Fruit fly (Drosophila melanogaster) whole organism, adult: Measurements from ENCODE around the gene IFT46.

Experiments used
- CG11617 ChIP-seq: fragments of 200-800 bp; sonication (Bioruptor generic); optimal IDR thresholded peaks from 2 replicates; lab custom pipeline; 2017; ENCODE audit warnings: mild to moderate bottlenecking, missing biosample characterization, missing genetic modification reagents, missing genetic modification characterization
- CG12768 ChIP-seq: fragments of 200-800 bp; sonication (Bioruptor generic); optimal IDR thresholded peaks from 2 replicates; lab custom pipeline; 2017; ENCODE audit warnings: missing biosample characterization, missing genetic modification characterization, mild to moderate bottlenecking, moderate library complexity, missing genetic modification reagents
- CG14711 ChIP-seq: fragments of 200-800 bp; sonication (Bioruptor generic); optimal IDR thresholded peaks from 2 replicates; lab custom pipeline; 2018; ENCODE audit warnings: missing biosample characterization, mild to moderate bottlenecking, missing genetic modification characterization, moderate library complexity
- CG1620 ChIP-seq: fragments of 200-800 bp; sonication (Bioruptor generic); optimal IDR thresholded peaks from 2 replicates; lab custom pipeline; 2016; ENCODE audit warnings: missing biosample characterization, missing genetic modification characterization
- CG33017 ChIP-seq: fragments of 200-800 bp; sonication (Bioruptor generic); optimal IDR thresholded peaks from 2 replicates; lab custom pipeline; 2018; ENCODE audit warnings: missing biosample characterization, mild to moderate bottlenecking, missing genetic modification characterization, moderate library complexity
- CG5204 ChIP-seq: fragments of 200-800 bp; sonication (Bioruptor generic); optimal IDR thresholded peaks from 2 replicates; lab custom pipeline; 2016; ENCODE audit warnings: missing biosample characterization, missing genetic modification characterization
- CG7045 ChIP-seq: fragments of 200-800 bp; sonication (Bioruptor generic); optimal IDR thresholded peaks from 2 replicates; lab custom pipeline; 2017; ENCODE audit warnings: missing biosample characterization, mild to moderate bottlenecking, missing genetic modification characterization
- CG7101 ChIP-seq: fragments of 200-800 bp; sonication (Bioruptor generic); optimal IDR thresholded peaks from 2 replicates; lab custom pipeline; 2018; ENCODE audit warnings: missing biosample characterization, mild to moderate bottlenecking, missing genetic modification characterization, moderate library complexity
- Clk ChIP-seq: fragments of 200-800 bp; sonication (Bioruptor generic); optimal IDR thresholded peaks from 2 replicates; lab custom pipeline; 2017; ENCODE audit warnings: missing biosample characterization, missing genetic modification characterization
- Crg-1 ChIP-seq: fragments of 200-800 bp; sonication (Bioruptor generic); optimal IDR thresholded peaks from 2 replicates; lab custom pipeline; 2016; ENCODE audit warnings: missing biosample characterization, missing genetic modification characterization
- Hr96 ChIP-seq: fragments of 200-800 bp; sonication (Bioruptor generic); optimal IDR thresholded peaks from 2 replicates; lab custom pipeline; 2016; ENCODE audit warnings: missing biosample characterization, missing genetic modification characterization
- Mnt ChIP-seq: fragments of 200-800 bp; sonication (Bioruptor generic); optimal IDR thresholded peaks from 2 replicates; lab custom pipeline; 2016; ENCODE audit warnings: missing biosample characterization, mild to moderate bottlenecking, missing genetic modification characterization
- bab1 ChIP-seq: fragments of 200-800 bp; sonication (Bioruptor generic); optimal IDR thresholded peaks from 3 replicates; lab custom pipeline; 2019; ENCODE audit warnings: missing biosample characterization, mild to moderate bottlenecking, missing genetic modification characterization, moderate library complexity
- cic ChIP-seq: fragments of 200-800 bp; sonication (Bioruptor generic); optimal IDR thresholded peaks from 2 replicates; lab custom pipeline; 2017; ENCODE audit warnings: missing biosample characterization, mild to moderate bottlenecking, missing genetic modification characterization, moderate library complexity
- cnc ChIP-seq, 2 experiments: fragments of >200 bp; optimal IDR thresholded peaks; 2 replicates each; lab custom pipeline; 2017
- kay ChIP-seq: fragments of 200-800 bp; sonication (Bioruptor generic); peaks from one replicate; lab custom pipeline; 2016; ENCODE audit warnings: missing biosample characterization, missing genetic modification characterization, borderline replicate concordance
- ovo ChIP-seq: fragments of 200-800 bp; sonication (Bioruptor generic); optimal IDR thresholded peaks from 2 replicates; lab custom pipeline; 2016; ENCODE audit warnings: missing biosample characterization, missing genetic modification characterization
- pad ChIP-seq: fragments of 200-800 bp; sonication (Bioruptor generic); optimal IDR thresholded peaks from 3 replicates; lab custom pipeline; 2017; ENCODE audit warnings: missing biosample characterization, missing genetic modification characterization, mild to moderate bottlenecking, moderate library complexity, missing genetic modification reagents
- tj ChIP-seq: fragments of 200-800 bp; sonication (Bioruptor generic); optimal IDR thresholded peaks from 3 replicates; lab custom pipeline; 2017; ENCODE audit warnings: missing biosample characterization, mild to moderate bottlenecking, missing genetic modification characterization, moderate library complexity
- toe ChIP-seq: fragments of 200-800 bp; sonication (Bioruptor generic); optimal IDR thresholded peaks from 2 replicates; lab custom pipeline; 2016; ENCODE audit warnings: missing biosample characterization, missing genetic modification characterization

Gene IFT46

DNA sequence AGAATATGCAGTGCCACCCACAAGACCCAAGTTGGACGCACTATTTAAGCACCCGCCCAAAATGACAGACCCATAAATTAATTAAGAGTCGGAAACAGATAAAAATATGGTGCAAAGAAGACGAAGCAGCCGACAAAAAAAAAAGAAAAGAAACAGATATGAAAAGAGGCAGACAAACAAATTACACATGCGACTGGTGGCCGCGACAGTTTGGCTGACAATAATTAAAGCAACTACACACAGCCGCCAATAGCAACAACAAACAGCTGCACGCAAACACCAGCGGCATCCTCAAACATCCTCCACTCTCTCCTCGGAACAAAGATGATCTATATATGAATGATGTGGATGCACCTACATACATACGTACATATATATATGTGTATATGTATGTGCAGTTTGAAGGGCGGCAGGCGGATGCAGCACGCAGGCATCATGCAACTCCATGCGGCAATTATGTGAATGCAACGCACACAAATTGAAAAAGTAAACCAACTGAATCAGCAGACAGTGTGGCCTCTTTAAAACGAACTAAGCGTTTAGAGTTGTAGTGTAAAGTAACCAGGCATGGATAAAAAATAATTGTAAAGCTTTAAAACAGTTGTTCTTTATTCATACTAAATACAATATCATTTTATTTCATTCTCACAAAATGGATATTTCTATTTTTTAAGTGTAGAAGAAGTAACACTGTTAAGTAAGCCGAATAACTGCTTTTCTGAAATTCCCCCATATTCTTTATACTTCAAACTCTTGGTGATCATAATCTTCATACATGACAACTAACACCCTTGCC lies 32.1 kb upstream of the IFT46 start:
- no peak for TF ChIP-seq cic (GFP tag; lab: Kevin White, UChicago)
- peak; percentile 20 for TF ChIP-seq kay
- no peak for TF ChIP-seq CG33017
- TF ChIP-seq Hr96: no peak
- no peak for TF ChIP-seq CG14711 (tag; lab: Kevin White, UChicago)

DNA sequence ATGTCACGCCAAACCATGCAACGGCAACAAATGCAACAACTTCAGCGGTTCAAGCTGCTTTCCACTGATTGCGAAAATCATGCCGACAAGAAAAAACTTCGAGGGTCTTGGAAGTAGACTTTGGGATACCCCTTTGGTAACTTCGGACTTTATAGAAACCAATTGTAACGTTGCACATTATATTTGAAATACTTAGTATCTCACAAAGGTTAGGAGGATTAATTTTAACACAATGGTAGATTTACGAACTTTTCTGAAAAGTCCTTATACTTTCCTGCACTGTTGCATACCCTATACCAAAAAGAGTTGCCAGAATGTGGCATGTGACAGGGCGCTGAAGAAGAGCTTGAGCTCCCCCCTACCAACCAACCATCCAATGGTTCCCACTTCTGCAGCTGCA lies 29.6 kb upstream of the IFT46 start:
- TF ChIP-seq Crg-1: no peak
- TF ChIP-seq CG12768 (GFP tag; lab: Kevin White, UChicago): no peak
- no peak for TF ChIP-seq pad (GFP tag; lab: Kevin White, UChicago)
- TF ChIP-seq CG7101 (tag; lab: Kevin White, UChicago): no peak
- TF ChIP-seq Clk: no peak
- TF ChIP-seq bab1 (GFP tag; lab: Kevin White, UChicago): no peak
- no peak for TF ChIP-seq Mnt
- no peak for TF ChIP-seq CG5204 (GFP tag; lab: Kevin White, UChicago)
- no peak for TF ChIP-seq CG11617 (GFP tag; lab: Kevin White, UChicago)

DNA sequence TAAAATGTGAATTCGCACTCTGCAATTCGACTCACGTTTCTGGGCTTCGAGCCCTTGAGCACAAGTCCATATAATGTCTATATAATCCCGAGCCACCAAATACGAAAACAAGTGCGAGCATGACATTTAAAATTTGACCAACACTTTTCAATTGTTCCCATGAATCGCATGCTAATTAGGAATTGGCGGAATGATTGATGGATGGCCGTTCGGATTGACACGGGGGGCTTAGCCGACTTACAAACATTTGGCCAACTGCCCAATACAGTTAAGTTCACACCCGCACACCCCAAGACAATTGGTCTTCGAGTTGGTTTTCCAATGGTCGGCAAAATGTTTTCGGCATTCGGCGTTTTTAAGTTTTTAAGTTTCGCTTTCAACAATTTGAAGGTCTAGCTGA lies 25.2 kb upstream of the IFT46 start:
- TF ChIP-seq tj: peak; percentile 6
- no peak for TF ChIP-seq Crg-1
- no peak for TF ChIP-seq CG33017
- no peak for TF ChIP-seq CG7045

DNA sequence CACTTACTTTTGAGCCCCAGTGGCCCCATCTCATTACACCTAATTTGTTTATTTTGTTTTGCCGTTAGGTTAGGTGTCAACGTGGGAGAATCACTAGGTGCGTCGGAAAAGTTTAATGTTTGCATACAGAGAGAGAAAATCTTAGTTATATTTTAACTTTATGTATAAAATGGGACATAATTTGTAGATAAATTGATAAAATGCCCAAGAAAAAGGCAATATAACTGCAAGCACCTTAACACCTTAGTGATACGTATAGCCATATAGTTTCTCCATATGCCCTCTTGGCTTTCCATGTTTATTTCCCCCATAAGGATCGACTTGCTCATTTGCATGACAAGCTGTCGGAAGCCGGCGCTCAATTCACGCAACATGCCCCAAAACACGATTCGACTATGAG lies 23.0 kb upstream of the IFT46 start:
- TF ChIP-seq kay (no peak), toe (GFP tag; lab: Kevin White, UChicago) (no peak), CG5204 (GFP tag; lab: Kevin White, UChicago) (no peak), pad (GFP tag; lab: Kevin White, UChicago) (no peak), ovo (GFP tag; lab: Kevin White, UChicago) (no peak), cic (GFP tag; lab: Kevin White, UChicago) (no peak), tj (no peak), CG7045 (no peak), cnc (optimal IDR thresholded peaks at IDR 0.05; lab: Kevin White, UChicago) (no peak), bab1 (GFP tag; lab: Kevin White, UChicago) (no peak), Hr96 (no peak), CG11617 (GFP tag; lab: Kevin White, UChicago) (no peak)

DNA sequence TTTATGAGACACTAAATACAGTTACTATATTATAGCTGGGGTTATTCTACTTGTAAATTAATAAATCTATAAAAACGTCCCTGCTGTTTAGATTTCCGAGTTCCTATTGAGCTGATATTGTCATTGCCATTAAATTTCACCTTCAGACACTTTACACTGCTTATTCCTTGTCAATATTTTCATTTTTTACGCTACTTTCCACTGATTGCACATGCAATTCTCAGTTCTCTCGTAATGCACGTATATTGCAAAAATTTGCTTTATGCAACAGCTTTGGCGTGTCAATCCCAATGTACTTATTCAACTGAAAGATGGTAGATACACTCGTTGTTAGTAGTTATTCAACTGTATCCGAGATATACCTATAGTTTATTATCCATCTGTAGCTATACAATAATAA lies 16.5 kb upstream of the IFT46 start:
- TF ChIP-seq CG12768 (GFP tag; lab: Kevin White, UChicago) (peak; percentile 52), kay (no peak), CG14711 (tag; lab: Kevin White, UChicago) (peak; percentile 47), toe (GFP tag; lab: Kevin White, UChicago) (no peak), CG33017 (peak; percentile 45), Crg-1 (peak; percentile 50), CG7045 (peak; percentile 38), ovo (GFP tag; lab: Kevin White, UChicago) (peak; percentile 39), cic (GFP tag; lab: Kevin White, UChicago) (peak; percentile 81), bab1 (GFP tag; lab: Kevin White, UChicago) (peak; percentile 9), CG7101 (tag; lab: Kevin White, UChicago) (peak; percentile 27), Clk (no peak)

DNA sequence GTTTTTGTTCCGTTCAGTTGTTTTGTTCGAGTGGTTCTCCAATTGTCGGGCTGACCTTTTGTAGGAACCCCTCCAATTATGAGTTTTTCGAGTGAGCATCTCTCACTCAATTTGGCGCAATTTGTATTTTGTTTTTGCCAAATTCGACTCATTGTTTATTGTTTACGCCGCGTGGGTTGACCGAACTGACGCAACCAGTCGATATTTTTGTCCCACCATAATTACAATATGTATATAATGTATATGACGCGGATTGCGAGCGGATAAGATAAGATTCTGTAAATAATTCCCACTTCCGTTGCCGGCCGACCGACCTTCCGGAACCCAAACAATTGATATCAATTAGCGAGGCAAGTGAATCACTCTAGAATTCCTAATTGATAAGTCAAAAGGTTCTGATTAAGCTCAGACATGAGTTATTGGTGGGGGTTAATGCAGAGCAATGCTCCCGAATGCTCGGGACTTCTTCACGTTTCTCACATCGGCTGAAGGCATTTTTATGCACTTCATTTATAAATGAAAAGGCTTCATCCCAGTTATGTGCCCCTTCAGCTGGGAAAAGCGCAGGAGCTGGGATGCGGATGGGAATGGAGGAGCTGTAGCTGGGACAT lies 14.8 kb upstream of the IFT46 start:
- peak; percentile 22 for TF ChIP-seq kay
- no peak for TF ChIP-seq CG11617 (GFP tag; lab: Kevin White, UChicago)
- no peak for TF ChIP-seq Mnt
- no peak for TF ChIP-seq CG7045

DNA sequence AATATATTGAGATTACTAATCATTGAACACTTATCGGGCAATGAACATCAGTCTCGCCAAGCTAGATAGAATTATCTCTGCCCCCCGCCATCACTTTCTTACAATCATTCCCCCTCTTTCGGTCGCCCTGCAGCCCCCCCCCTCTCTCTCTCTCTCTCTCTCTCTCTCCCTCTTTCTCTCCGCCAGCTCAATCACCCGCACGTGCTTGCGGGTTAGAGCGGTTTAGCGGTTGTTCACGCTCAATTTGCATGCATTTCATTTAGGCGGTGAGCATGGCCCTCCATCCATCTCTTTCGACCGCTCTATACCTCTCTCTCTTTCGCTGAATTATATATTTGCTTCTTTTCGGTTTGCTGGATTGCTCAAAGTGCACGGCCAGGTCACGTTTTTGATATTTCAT lies 13.2 kb upstream of the IFT46 start:
- TF ChIP-seq Mnt (peak; percentile 10), ovo (GFP tag; lab: Kevin White, UChicago) (no peak)

DNA sequence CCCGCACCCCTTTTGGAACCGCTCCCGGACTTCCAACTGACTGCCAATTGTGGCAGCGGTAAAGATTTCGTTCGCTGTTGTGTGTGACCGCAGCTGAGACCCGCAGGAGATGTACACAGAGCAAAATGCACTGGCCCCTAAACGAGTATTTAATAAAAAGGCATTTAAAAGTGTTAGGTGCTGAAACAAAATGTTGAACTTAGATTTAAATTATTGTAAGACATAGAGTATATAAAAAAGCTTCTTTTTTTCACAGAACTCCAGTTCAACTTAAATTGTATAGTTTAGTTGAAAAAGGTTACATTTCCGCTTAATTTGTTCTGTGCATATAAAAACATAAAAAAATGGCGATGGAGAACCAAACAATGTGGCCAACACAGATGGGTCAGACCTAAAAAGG lies 12.2 kb upstream of the IFT46 start:
- TF ChIP-seq Clk (no peak), kay (no peak), pad (GFP tag; lab: Kevin White, UChicago) (no peak), CG7101 (tag; lab: Kevin White, UChicago) (no peak), cic (GFP tag; lab: Kevin White, UChicago) (no peak), Crg-1 (no peak), ovo (GFP tag; lab: Kevin White, UChicago) (no peak), CG33017 (no peak), cnc (optimal IDR thresholded peaks at IDR 0.05; lab: Kevin White, UChicago) (no peak), CG12768 (GFP tag; lab: Kevin White, UChicago) (no peak), CG5204 (GFP tag; lab: Kevin White, UChicago) (no peak), CG11617 (GFP tag; lab: Kevin White, UChicago) (no peak), CG7045 (no peak), CG1620 (no peak), toe (GFP tag; lab: Kevin White, UChicago) (no peak), Hr96 (no peak), tj (no peak)
